Worm (Caenorhabditis elegans): Measurements from ENCODE around the gene hsd-2.

Gene hsd-2

ce11 chrX:4997548-4998087 lies 7.4 kb upstream of the hsd-2 start, which contains the start of gene ZC8.6:
ZC8.6 (minus strand) TSS chrX:4997598.
- TF ChIP-seq lin-13 (GFP tag; optimal IDR thresholded peaks at IDR 0.05) (peak; percentile 46), hmg-1.1 (GFP tag; IDR thresholded peaks at IDR 0.05) (peak; percentile 65), zip-2 (tag; optimal IDR thresholded peaks at IDR 0.05) (no peak), rbr-2 (tag; optimal IDR thresholded peaks at IDR 0.05) (no peak), dve-1 (tag; optimal IDR thresholded peaks at IDR 0.05; ENCODE audit: insufficient read depth) (peak; percentile 53), lin-29 (GFP tag; IDR thresholded peaks at IDR 0.05) (no peak), hlh-11 (tag; optimal IDR thresholded peaks at IDR 0.05) (peak; percentile 67), ceh-44 (GFP tag; IDR thresholded peaks at IDR 0.05) (no peak), dpl-1 (GFP tag; optimal IDR thresholded peaks at IDR 0.05) (peak; percentile 14), nhr-28 (tag; optimal IDR thresholded peaks at IDR 0.05) (peak; percentile 58), zfp-3 (GFP tag; conservative IDR thresholded peaks at IDR 0.05) (no peak), unc-62 (GFP tag; optimal IDR thresholded peaks at IDR 0.05 in 1 of 2) (no peak), unc-62 (tag; optimal IDR thresholded peaks at IDR 0.05) (no peak), F44E2.7 (GFP tag; IDR thresholded peaks at IDR 0.05) (no peak), mep-1 (tag; optimal IDR thresholded peaks at IDR 0.05) (peak; percentile 71), hlh-30 (tag; optimal IDR thresholded peaks at IDR 0.05; ENCODE audit: insufficient read depth) (peak; percentile 13), mdl-1 (tag; optimal IDR thresholded peaks at IDR 0.05) (peak in 1 of 2 experiments; percentile 33), daf-8 (GFP tag; IDR thresholded peaks at IDR 0.05) (no peak), nhr-237 (tag; optimal IDR thresholded peaks at IDR 0.05) (no peak), nhr-11 (tag; optimal IDR thresholded peaks at IDR 0.05) (peak; percentile 20), mxl-3 (GFP tag; optimal IDR thresholded peaks at IDR 0.05) (peak; percentile 26), ceh-32 (tag; optimal IDR thresholded peaks at IDR 0.05; ENCODE audit: poor library complexity) (no peak), pqm-1 (tag; optimal IDR thresholded peaks at IDR 0.05) (peak; percentile 3), nhr-102 (tag; optimal IDR thresholded peaks at IDR 0.05) (no peak), hif-1 (tag; optimal IDR thresholded peaks at IDR 0.05) (peak in 1 of 2 experiments; percentile 27), daf-16 (GFP tag; optimal IDR thresholded peaks at IDR 0.05) (no peak), daf-16 (tag; optimal IDR thresholded peaks at IDR 0.05) (peak; percentile 25), lin-38 (GFP tag; IDR thresholded peaks at IDR 0.05) (peak; percentile 90), nhr-77 (tag; optimal IDR thresholded peaks at IDR 0.05) (peak; percentile 58), T26A8.4 (GFP tag; IDR thresholded peaks at IDR 0.05) (no peak)

ce11 chrX:4998875-4999274 lies 6.2 kb upstream of the hsd-2 start, which contains the start of gene set-30:
set-30 (plus strand) TSS chrX:4999270.
- peak; percentile 4 for TF ChIP-seq hlh-30 (tag; optimal IDR thresholded peaks at IDR 0.05; ENCODE audit: insufficient read depth)
- no peak for TF ChIP-seq pqm-1 (tag; optimal IDR thresholded peaks at IDR 0.05)
- 0 out of 2 replicates have a peak, but pooled peaks have one; percentile 14 for TF ChIP-seq egl-43 (GFP tag; IDR thresholded peaks at IDR 0.05)

- no peak for TF ChIP-seq ctbp-1 (GFP tag; IDR thresholded peaks at IDR 0.05)
- no peak for TF ChIP-seq daf-16 (GFP tag; optimal IDR thresholded peaks at IDR 0.05)
- peak; percentile 42 for TF ChIP-seq daf-16 (tag; optimal IDR thresholded peaks at IDR 0.05)
- peak; percentile 54 for TF ChIP-seq pqm-1 (tag; optimal IDR thresholded peaks at IDR 0.05)
- TF ChIP-seq nhr-28 (tag; optimal IDR thresholded peaks at IDR 0.05): peak; percentile 32
Observed at ce11 chrX:5006972-5007371, 1.9 kb downstream of the hsd-2 start.

- TF ChIP-seq dmd-6 (GFP tag; IDR thresholded peaks at IDR 0.05) (peak; percentile 17; the same call in 1 of the 2 replicates), R02D3.7 (tag; optimal IDR thresholded peaks at IDR 0.05) (no peak)
Observed at ce11 chrX:5009000-5009399, 4.0 kb downstream of the hsd-2 start, which contains the start of gene hsd-3. hsd-3 (plus strand) TSS chrX:5009300.
